Worm (Caenorhabditis elegans) whole organism, young adult: ENCODE measurements around the gene F09G2.8.

Experiments
- B0035.1 ChIP-seq: sonication (generic microtip); optimal IDR thresholded peaks from 2 replicates; lab custom pipeline; 2016; ENCODE audit warnings: missing genetic modification characterization, mild to moderate bottlenecking, missing compliant biosample characterization, missing genotype, missing genetic modification reagents
- F33H1.4 ChIP-seq: fragments of 200-800 bp; sonication (Bioruptor generic); IDR thresholded peaks from 2 replicates; pipeline ENCODE4 v1.3.6; 2022; ENCODE audit warnings: missing genetic modification reagents, missing genetic modification characterization, missing compliant biosample characterization
- F57A8.1 ChIP-seq: fragments of 200-800 bp; sonication (Bioruptor generic); optimal IDR thresholded peaks from 2 replicates; lab custom pipeline; 2018; ENCODE audit warnings: mild to moderate bottlenecking, missing genetic modification characterization, moderate library complexity, missing compliant biosample characterization
- Y53G8AR.9 ChIP-seq: fragments of 200-800 bp; sonication (Bioruptor generic); conservative IDR thresholded peaks from 2 replicates; pipeline ENCODE4 v1.3.6; 2022; ENCODE audit warnings: missing genetic modification reagents, missing genetic modification characterization, missing compliant biosample characterization
- Y79H2A.3 ChIP-seq: fragments of 200-800 bp; sonication (Bioruptor generic); conservative IDR thresholded peaks from 2 replicates; pipeline ENCODE4 v1.3.6; 2022; ENCODE audit warnings: missing genetic modification reagents, missing genetic modification characterization, missing compliant biosample characterization
- Y95B8A.8 ChIP-seq: fragments of 200-800 bp; sonication (Bioruptor generic); IDR thresholded peaks from 2 replicates; pipeline ENCODE4 v1.3.6; 2022; ENCODE audit warnings: missing genetic modification reagents, missing genetic modification characterization, missing compliant biosample characterization
- ama-1 ChIP-seq, 3 experiments: fragments of 150-350 bp in 1 of 3; sonication (generic microtip) in 2 of 3; optimal IDR thresholded peaks; 2 replicates each; lab custom pipeline; 2014 to 2018; ENCODE audit warnings: missing biosample characterization in 2 of 3, missing genetic modification characterization in 2 of 3, missing genetic modification reagents in 2 of 3
- atf-7 ChIP-seq: sonication (generic microtip); optimal IDR thresholded peaks from 2 replicates; lab custom pipeline; 2017; ENCODE audit warnings: mild to moderate bottlenecking, missing genetic modification characterization, missing compliant biosample characterization
- attf-5 ChIP-seq: fragments of 200-800 bp; sonication (Bioruptor generic); optimal IDR thresholded peaks from 2 replicates; lab custom pipeline; 2018; ENCODE audit warnings: mild to moderate bottlenecking, missing genetic modification characterization, missing compliant biosample characterization
- ccch-3 ChIP-seq: fragments of 200-800 bp; sonication (Bioruptor generic); optimal IDR thresholded peaks from 2 replicates; lab custom pipeline; 2018; ENCODE audit warnings: mild to moderate bottlenecking, missing genetic modification characterization, missing compliant biosample characterization
- cebp-1 ChIP-seq, 2 experiments: fragments of 200-800 bp in 1 of 2; sonication (Bioruptor generic) in 1 of 2; sonication (generic microtip) in 1 of 2; IDR thresholded peaks in 1 of 2; optimal IDR thresholded peaks in 1 of 2; 2 replicates each; pipeline versions ENCODE4 v1.3.6 to Lab custom; 2017 to 2022; ENCODE audit warnings: missing compliant biosample characterization in 2 of 2, missing genetic modification characterization in 2 of 2, mild to moderate bottlenecking in 1 of 2, missing genetic modification reagents in 1 of 2, moderate library complexity in 1 of 2
- cebp-2 ChIP-seq: fragments of 200-800 bp; sonication (Bioruptor generic); IDR thresholded peaks from 2 replicates; pipeline ENCODE4 v1.3.6; 2022; ENCODE audit warnings: missing genetic modification characterization, missing compliant biosample characterization
- ceh-100 ChIP-seq: fragments of 200-800 bp; sonication (Bioruptor generic); IDR thresholded peaks from 2 replicates; pipeline ENCODE4 v1.3.6; 2022; ENCODE audit warnings: missing genetic modification reagents, missing genetic modification characterization, missing compliant biosample characterization
- chd-7 ChIP-seq: sonication (generic microtip); optimal IDR thresholded peaks from 2 replicates; lab custom pipeline; 2016; ENCODE audit warnings: mild to moderate bottlenecking, missing genetic modification characterization, moderate library complexity, missing compliant biosample characterization
- egl-18 ChIP-seq: fragments of 200-800 bp; sonication (Bioruptor generic); IDR thresholded peaks from 2 replicates; pipeline ENCODE4 v1.3.6; 2022; ENCODE audit warnings: missing genetic modification reagents, missing genetic modification characterization, missing compliant biosample characterization
- him-1 ChIP-seq: sonication (generic microtip); optimal IDR thresholded peaks from 2 replicates; lab custom pipeline; 2016; ENCODE audit warnings: missing genotype, missing genetic modification reagents, missing genetic modification characterization, missing compliant biosample characterization
- hlh-12 ChIP-seq: sonication (generic microtip); optimal IDR thresholded peaks from 2 replicates; lab custom pipeline; 2016; ENCODE audit warnings: missing genetic modification characterization, missing compliant biosample characterization
- hmg-1.2 ChIP-seq: fragments of 200-800 bp; sonication (Bioruptor generic); IDR thresholded peaks from 2 replicates; pipeline ENCODE4 v1.3.6; 2022; ENCODE audit warnings: missing genetic modification reagents, missing genetic modification characterization, missing compliant biosample characterization
- hmg-20 ChIP-seq: fragments of 200-800 bp; sonication (Bioruptor generic); IDR thresholded peaks from 2 replicates; pipeline ENCODE4 v1.3.6; 2022; ENCODE audit warnings: missing genetic modification reagents, missing genetic modification characterization, missing compliant biosample characterization
- hrde-1 ChIP-seq: sonication (generic microtip); optimal IDR thresholded peaks from 2 replicates; lab custom pipeline; 2016; ENCODE audit warnings: missing genetic modification characterization, mild to moderate bottlenecking, missing compliant biosample characterization, moderate library complexity, missing genotype, missing genetic modification reagents, borderline replicate concordance
- lag-1 ChIP-seq: fragments of 200-800 bp; sonication (Bioruptor generic); IDR thresholded peaks from 2 replicates; pipeline ENCODE4 v1.3.6; 2022; ENCODE audit warnings: missing genetic modification reagents, missing genetic modification characterization, missing compliant biosample characterization
- let-526 ChIP-seq: fragments of 200-800 bp; sonication (Bioruptor generic); IDR thresholded peaks from 2 replicates; pipeline ENCODE4 v1.3.6; 2022; ENCODE audit warnings: missing genetic modification reagents, missing genetic modification characterization, missing compliant biosample characterization
- lir-1 ChIP-seq: fragments of 200-800 bp; sonication (Bioruptor generic); conservative IDR thresholded peaks from 2 replicates; pipeline ENCODE4 v1.3.6; 2022; ENCODE audit warnings: missing genetic modification reagents, missing genetic modification characterization, missing compliant biosample characterization
- lsl-1 ChIP-seq: fragments of 200-800 bp; sonication (Bioruptor generic); optimal IDR thresholded peaks from 2 replicates; lab custom pipeline; 2018; ENCODE audit warnings: mild to moderate bottlenecking, missing genetic modification characterization, moderate library complexity, missing compliant biosample characterization
- madf-10 ChIP-seq: sonication (generic microtip); optimal IDR thresholded peaks from 2 replicates; lab custom pipeline; 2016; ENCODE audit warnings: mild to moderate bottlenecking, missing genetic modification characterization, missing compliant biosample characterization
- madf-3 ChIP-seq: fragments of 200-800 bp; sonication (Bioruptor generic); IDR thresholded peaks from 2 replicates; pipeline ENCODE4 v1.3.6; 2022; ENCODE audit warnings: missing genetic modification reagents, missing genetic modification characterization, missing compliant biosample characterization
- madf-6 ChIP-seq: fragments of 200-800 bp; sonication (Bioruptor generic); IDR thresholded peaks from 2 replicates; pipeline ENCODE4 v1.3.6; 2022; ENCODE audit warnings: missing genetic modification reagents, missing genetic modification characterization, missing compliant biosample characterization
- madf-8 ChIP-seq: fragments of 200-800 bp; sonication (Bioruptor generic); conservative IDR thresholded peaks from 2 replicates; pipeline ENCODE4 v1.3.6; 2022; ENCODE audit warnings: missing genetic modification reagents, missing genetic modification characterization, missing compliant biosample characterization
- mxl-1 ChIP-seq: sonication (generic microtip); optimal IDR thresholded peaks from 2 replicates; lab custom pipeline; 2016; ENCODE audit warnings: missing genetic modification characterization, missing compliant biosample characterization
- nfya-2 ChIP-seq: fragments of 200-800 bp; sonication (Bioruptor generic); IDR thresholded peaks from 2 replicates; pipeline ENCODE4 v1.3.6; 2022; ENCODE audit warnings: missing genetic modification reagents, missing genetic modification characterization, missing compliant biosample characterization
- nfyb-1 ChIP-seq: fragments of 200-800 bp; sonication (Bioruptor generic); IDR thresholded peaks from 2 replicates; pipeline ENCODE4 v1.3.6; 2022; ENCODE audit warnings: missing genetic modification reagents, missing genetic modification characterization, missing compliant biosample characterization
- nhr-27 ChIP-seq: fragments of 200-800 bp; sonication (Bioruptor generic); optimal IDR thresholded peaks from 2 replicates; lab custom pipeline; 2018; ENCODE audit warnings: mild to moderate bottlenecking, missing genetic modification characterization, moderate library complexity, missing compliant biosample characterization
- nhr-80 ChIP-seq: sonication (generic microtip); optimal IDR thresholded peaks from 2 replicates; lab custom pipeline; 2016; ENCODE audit warnings: missing genetic modification characterization, missing compliant biosample characterization
- rpc-1 ChIP-seq, 2 experiments: fragments of 150-350 bp in 1 of 2; sonication (generic microtip) in 1 of 2; optimal IDR thresholded peaks; 2 replicates each; lab custom pipeline; 2014 to 2018; ENCODE audit warnings: missing biosample characterization in 1 of 2, missing genetic modification characterization in 1 of 2, missing genetic modification reagents in 1 of 2, missing genotype in 1 of 2
- sdz-38 ChIP-seq: sonication (generic microtip); optimal IDR thresholded peaks from 2 replicates; lab custom pipeline; 2016; ENCODE audit warnings: missing genotype, missing genetic modification characterization, missing compliant biosample characterization
- snpc-1.1 ChIP-seq: sonication (generic microtip); optimal IDR thresholded peaks from 2 replicates; lab custom pipeline; 2017; ENCODE audit warnings: missing genetic modification characterization, mild to moderate bottlenecking, missing compliant biosample characterization, antibody characterized with exemption, moderate library complexity, missing genotype, missing genetic modification reagents; ENCODE audit not compliant: insufficient read depth
- snpc-1.3 ChIP-seq: sonication (generic microtip); optimal IDR thresholded peaks from 2 replicates; lab custom pipeline; 2017; ENCODE audit warnings: missing genetic modification characterization, mild to moderate bottlenecking, missing compliant biosample characterization, antibody characterized with exemption, moderate library complexity, missing genotype, missing genetic modification reagents; ENCODE audit not compliant: insufficient read depth
- snpc-3.4 ChIP-seq: sonication (generic microtip); optimal IDR thresholded peaks from 2 replicates; lab custom pipeline; 2017; ENCODE audit warnings: missing genetic modification characterization, mild to moderate bottlenecking, missing compliant biosample characterization, antibody characterized with exemption, moderate library complexity, missing genotype, missing genetic modification reagents
- somi-1 ChIP-seq: fragments of 200-800 bp; sonication (Bioruptor generic); optimal IDR thresholded peaks from 2 replicates; lab custom pipeline; 2018; ENCODE audit warnings: mild to moderate bottlenecking, missing genetic modification characterization, missing compliant biosample characterization
- tbp1 ChIP-seq: fragments of 200-800 bp; sonication (Bioruptor generic); optimal IDR thresholded peaks from 2 replicates; lab custom pipeline; 2018; ENCODE audit warnings: mild to moderate bottlenecking, missing genetic modification characterization, missing compliant biosample characterization
- tbx-9 ChIP-seq: sonication (generic microtip); optimal IDR thresholded peaks from 2 replicates; lab custom pipeline; 2016; ENCODE audit warnings: borderline replicate concordance, missing genetic modification characterization, inconsistent platforms, missing compliant biosample characterization
- tlf-1 ChIP-seq: fragments of 200-800 bp; sonication (Bioruptor generic); optimal IDR thresholded peaks from 2 replicates; lab custom pipeline; 2018; ENCODE audit warnings: mild to moderate bottlenecking, missing genetic modification characterization, missing compliant biosample characterization
- unc-130 ChIP-seq: sonication (generic microtip); optimal IDR thresholded peaks from 2 replicates; lab custom pipeline; 2016; ENCODE audit warnings: missing genetic modification reagents, missing genetic modification characterization, missing compliant biosample characterization
- unc-62 ChIP-seq: fragments of 150-350 bp; optimal IDR thresholded peaks from 2 replicates; lab custom pipeline; 2014; ENCODE audit warnings: missing biosample characterization, missing genetic modification reagents, missing genetic modification characterization
- zim-3 ChIP-seq: sonication (generic microtip); optimal IDR thresholded peaks from 2 replicates; lab custom pipeline; 2017; ENCODE audit warnings: mild to moderate bottlenecking, missing genetic modification characterization, moderate library complexity, missing compliant biosample characterization
- ztf-18 ChIP-seq: sonication (generic microtip); optimal IDR thresholded peaks from 2 replicates; lab custom pipeline; 2016; ENCODE audit warnings: missing genotype, mild to moderate bottlenecking, missing genetic modification characterization, missing compliant biosample characterization
- ztf-25 ChIP-seq: fragments of 200-800 bp; sonication (Bioruptor generic); IDR thresholded peaks from 2 replicates; pipeline ENCODE4 v1.3.6; 2022; ENCODE audit warnings: missing genetic modification reagents, missing genetic modification characterization, missing compliant biosample characterization

The F09G2.8 gene

DNA sequence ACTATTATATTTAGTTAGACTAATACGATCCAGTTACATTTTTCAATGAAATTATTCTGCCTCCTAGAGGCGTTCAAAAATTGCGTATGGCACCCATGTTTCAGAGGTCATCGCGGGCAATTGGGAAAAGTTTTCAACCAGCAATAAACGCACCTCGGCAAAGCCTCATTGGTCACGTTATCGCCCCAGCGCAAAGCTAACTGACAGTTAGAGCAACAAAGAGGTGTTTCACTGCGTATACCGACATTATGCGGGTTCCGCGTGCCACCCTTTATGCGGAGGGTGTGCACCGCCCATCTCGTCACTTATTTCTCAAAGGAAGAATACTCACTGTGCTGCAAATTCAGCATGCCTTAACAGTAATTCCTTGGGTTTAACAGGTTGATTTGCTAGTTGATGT, 50.8 kb downstream of the F09G2.8 start (continued):
- TF ChIP-seq ceh-100 (0 out of 2 replicates have a peak, but pooled peaks have one; percentile 29), let-526 (GFP tag; lab: Robert Waterston, UW) (no peak), madf-8 (peak; percentile 52), Y53G8AR.9 (GFP tag; lab: Robert Waterston, UW) (no peak; the same call in 1 of the 2 replicates), him-1 (tag; lab: Kevin White, UChicago) (peak; percentile 95), cebp-2 (GFP tag; lab: Robert Waterston, UW) (0 out of 2 replicates have a peak, but pooled peaks have one; percentile 27), lir-1 (GFP tag; lab: Robert Waterston, UW) (no peak; the same call in 1 of the 2 replicates), chd-7 (tag; lab: Kevin White, UChicago) (no peak), nfya-2 (GFP tag; lab: Robert Waterston, UW) (no peak), madf-3 (no peak), rpc-1 (optimal IDR thresholded peaks at IDR 0.05; lab: Kevin White, UChicago) (no peak), rpc-1 (tag; optimal IDR thresholded peaks at IDR 0.05; lab: Kevin White, UChicago) (peak; percentile 6), snpc-3.4 (tag; lab: Kevin White, UChicago) (peak; percentile 76), nfyb-1 (GFP tag; lab: Robert Waterston, UW) (peak; percentile 89), tbx-9 (tag; lab: Kevin White, UChicago) (no peak), ztf-18 (tag; lab: Kevin White, UChicago) (no peak), cebp-1 (GFP tag; IDR thresholded peaks at IDR 0.05; lab: Robert Waterston, UW) (no peak), cebp-1 (tag; optimal IDR thresholded peaks at IDR 0.05; lab: Kevin White, UChicago) (no peak), nhr-27 (no peak), B0035.1 (no peak), ccch-3 (no peak), lag-1 (GFP tag; lab: Robert Waterston, UW) (no peak), madf-10 (tag; lab: Kevin White, UChicago) (no peak), zim-3 (tag; lab: Kevin White, UChicago) (peak; percentile 14), nhr-80 (tag; lab: Kevin White, UChicago) (peak; percentile 14), ztf-25 (GFP tag; lab: Robert Waterston, UW) (no peak), egl-18 (no peak), snpc-1.3 (tag; lab: Kevin White, UChicago) (no peak), somi-1 (no peak), snpc-1.1 (tag; lab: Kevin White, UChicago) (peak; percentile 95), F33H1.4 (GFP tag; lab: Robert Waterston, UW) (peak; percentile 65), unc-130 (peak; percentile 5), F57A8.1 (GFP tag; lab: Kevin White, UChicago) (no peak), mxl-1 (no peak), madf-6 (peak; percentile 85), hmg-1.2 (GFP tag; lab: Robert Waterston, UW) (no peak; the same call in 1 of the 2 replicates), Y79H2A.3 (no peak), ama-1 (optimal IDR thresholded peaks at IDR 0.05; lab: Kevin White, UChicago) (no peak), ama-1 (GFP tag; optimal IDR thresholded peaks at IDR 0.05; lab: Kevin White, UChicago) (no peak), tbp1 (GFP tag; lab: Kevin White, UChicago) (peak; percentile 76), atf-7 (tag; lab: Kevin White, UChicago) (peak; percentile 25), lsl-1 (GFP tag; lab: Kevin White, UChicago) (peak; percentile 68), unc-62 (GFP tag; lab: Kevin White, UChicago) (no peak), attf-5 (GFP tag; lab: Kevin White, UChicago) (no peak), hlh-12 (no peak), hmg-20 (GFP tag; lab: Robert Waterston, UW) (peak; percentile 47; the same call in 1 of the 2 replicates), Y95B8A.8 (GFP tag; lab: Robert Waterston, UW) (0 out of 2 replicates have a peak, but pooled peaks have one; percentile 29), tlf-1 (GFP tag; lab: Kevin White, UChicago) (peak; percentile 46), hrde-1 (tag; lab: Kevin White, UChicago) (peak; percentile 9), sdz-38 (tag; lab: Kevin White, UChicago) (no peak)
